Worm (Caenorhabditis elegans): ENCODE results near the gene R05D8.7.

ce11 chrV:2753007-2753406 lies 10.0 kb downstream of the R05D8.7 start, which contains the start of gene srx-26:
- no peak for TF ChIP-seq ref-1 (GFP tag; conservative IDR thresholded peaks at IDR 0.05)
- TF ChIP-seq flt-1 (GFP tag; IDR thresholded peaks at IDR 0.05) = no peak
